Worm (Caenorhabditis elegans) whole organism, late embryonic: ENCODE measurements around the gene C28G1.6.

Experiments used
- K02D7.2 ChIP-seq: sonication (generic microtip); optimal IDR thresholded peaks from 2 replicates; lab custom pipeline; 2017; ENCODE audit warnings: mild to moderate bottlenecking, missing genetic modification characterization, missing compliant biosample characterization
- ama-1 ChIP-seq: fragments of 150-350 bp; optimal IDR thresholded peaks from 2 replicates; lab custom pipeline; 2014
- ceh-31 ChIP-seq: sonication (generic microtip); optimal IDR thresholded peaks from 2 replicates; lab custom pipeline; 2016; ENCODE audit warnings: missing genetic modification characterization, missing compliant biosample characterization
- ceh-34 ChIP-seq: sonication (generic microtip); optimal IDR thresholded peaks from 2 replicates; lab custom pipeline; 2016; ENCODE audit warnings: mild to moderate bottlenecking, missing genetic modification characterization, missing compliant biosample characterization
- ceh-9 ChIP-seq: sonication (generic microtip); optimal IDR thresholded peaks from 2 replicates; lab custom pipeline; 2016; ENCODE audit warnings: mild to moderate bottlenecking, missing genetic modification characterization, inconsistent platforms, missing compliant biosample characterization
- che-1 ChIP-seq: sonication (generic microtip); optimal IDR thresholded peaks from 2 replicates; lab custom pipeline; 2016; ENCODE audit warnings: mild to moderate bottlenecking, missing genetic modification characterization, missing compliant biosample characterization
- elt-2 ChIP-seq: sonication (generic microtip); optimal IDR thresholded peaks from 2 replicates; lab custom pipeline; 2016; ENCODE audit warnings: missing genetic modification reagents, missing genetic modification characterization, missing compliant biosample characterization
- ets-4 ChIP-seq: sonication (generic microtip); optimal IDR thresholded peaks from 2 replicates; lab custom pipeline; 2016; ENCODE audit warnings: missing genetic modification characterization, missing compliant biosample characterization
- nfya-1 ChIP-seq: sonication (generic microtip); optimal IDR thresholded peaks from 2 replicates; lab custom pipeline; 2017; ENCODE audit warnings: missing genetic modification characterization, mild to moderate bottlenecking, missing compliant biosample characterization, antibody characterized with exemption, moderate library complexity
- npax-4 ChIP-seq: sonication (generic microtip); optimal IDR thresholded peaks from 2 replicates; lab custom pipeline; 2016; ENCODE audit warnings: missing genetic modification characterization, missing compliant biosample characterization
- odd-2 ChIP-seq: sonication (generic microtip); optimal IDR thresholded peaks from 2 replicates; lab custom pipeline; 2017; ENCODE audit warnings: antibody characterized with exemption, mild to moderate bottlenecking, missing genetic modification characterization, missing compliant biosample characterization
- tbx-7 ChIP-seq: sonication (generic microtip); optimal IDR thresholded peaks from 2 replicates; lab custom pipeline; 2016; ENCODE audit warnings: missing genotype, missing genetic modification characterization, missing compliant biosample characterization

ce11 chrX:8805475-8805874, 25.6 kb downstream of the C28G1.6 start:
- no peak for TF ChIP-seq che-1
- no peak for TF ChIP-seq elt-2 (tag; lab: Kevin White, UChicago)
- no peak for TF ChIP-seq ets-4 (tag; lab: Kevin White, UChicago)
- TF ChIP-seq ceh-9 (tag; lab: Kevin White, UChicago), result no peak
- TF ChIP-seq npax-4 (tag; lab: Kevin White, UChicago), result no peak
- TF ChIP-seq ama-1 (lab: Kevin White, UChicago), result no peak
- TF ChIP-seq ceh-34 (tag; lab: Kevin White, UChicago), result no peak
- TF ChIP-seq ceh-31 (tag; lab: Kevin White, UChicago), result no peak
- no peak for TF ChIP-seq tbx-7
- TF ChIP-seq odd-2, result no peak
- no peak for TF ChIP-seq nfya-1 (tag; lab: Kevin White, UChicago)
- TF ChIP-seq K02D7.2 (tag; lab: Kevin White, UChicago), result no peak
